Fruit fly (Drosophila melanogaster) Kc167 (cell line): ENCODE data around the gene CG7990.

Experiments
- Myc ChIP-seq: fragments of >200 bp; optimal IDR thresholded peaks from 2 replicates; lab custom pipeline; 2017; ENCODE audit warnings: missing external identifiers
- Sin3A ChIP-seq: fragments of >200 bp; optimal IDR thresholded peaks from 2 replicates; lab custom pipeline; 2018; ENCODE audit warnings: missing external identifiers
- h ChIP-seq: fragments of >200 bp; optimal IDR thresholded peaks from 3 replicates; lab custom pipeline; 2018; ENCODE audit warnings: missing external identifiers
- psq ChIP-seq: fragments of >200 bp; optimal IDR thresholded peaks from 2 replicates; lab custom pipeline; 2017; ENCODE audit warnings: missing external identifiers
- ttk ChIP-seq: sonication (Bioruptor generic); optimal IDR thresholded peaks from 2 replicates; lab custom pipeline; 2017; ENCODE audit warnings: missing external identifiers

DNA sequence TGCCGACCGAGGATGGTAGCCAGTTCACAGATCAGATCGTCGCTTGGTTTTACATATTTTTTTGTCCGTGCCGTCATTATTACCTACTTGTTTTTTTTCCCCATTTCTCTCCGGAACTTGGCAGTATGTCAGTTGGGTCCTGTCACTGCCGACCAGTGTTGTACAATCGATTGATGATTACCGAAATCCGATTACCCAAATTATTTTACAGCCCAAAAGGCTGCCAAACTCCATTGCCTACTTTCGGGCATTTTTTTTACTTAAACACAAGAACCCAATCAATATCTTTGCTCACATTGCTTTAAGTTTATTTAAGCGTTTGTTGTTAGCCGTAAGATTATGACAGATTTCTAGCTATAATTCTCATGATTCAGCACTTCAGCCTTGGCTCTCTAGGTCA, 31.0 kb downstream of the CG7990 start, which contains the start of gene Inx5:
- TF ChIP-seq Sin3A (lab: Kevin White, UChicago) (no peak), psq (lab: Kevin White, UChicago) (no peak), h (lab: Kevin White, UChicago) (no peak), ttk (lab: Kevin White, UChicago) (no peak), Myc (lab: Kevin White, UChicago) (no peak)
